Worm (Caenorhabditis elegans) whole organism, L3 larva: ENCODE results near the gene ZK488.5.

Experiments used
- ZK546.5 ChIP-seq: sonication (generic microtip); optimal IDR thresholded peaks from 2 replicates; lab custom pipeline; 2017; ENCODE audit warnings: missing biosample characterization, missing genetic modification characterization
- aly-2 ChIP-seq: fragments of 150-350 bp; optimal IDR thresholded peaks from 2 replicates; lab custom pipeline; 2014; ENCODE audit warnings: missing biosample characterization, missing genetic modification characterization
- ama-1 ChIP-seq: fragments of 150-350 bp; optimal IDR thresholded peaks from 2 replicates; lab custom pipeline; 2018
- ceh-28 ChIP-seq: fragments of 150-350 bp; optimal IDR thresholded peaks from 2 replicates; lab custom pipeline; 2014; ENCODE audit warnings: missing biosample characterization, missing genetic modification reagents, missing genetic modification characterization
- ceh-82 ChIP-seq: fragments of 150-350 bp; optimal IDR thresholded peaks from 2 replicates; lab custom pipeline; 2014; ENCODE audit warnings: missing biosample characterization, missing genetic modification characterization
- egl-27 ChIP-seq: sonication (generic microtip); optimal IDR thresholded peaks from 4 replicates; lab custom pipeline; 2017; ENCODE audit warnings: missing biosample characterization, missing genetic modification reagents, missing genetic modification characterization
- egl-5 ChIP-seq: fragments of 150-350 bp; optimal IDR thresholded peaks from 2 replicates; lab custom pipeline; 2017; ENCODE audit warnings: missing biosample characterization, missing genetic modification reagents, missing genetic modification characterization, inconsistent platforms
- elt-1 ChIP-seq: fragments of 150-350 bp; optimal IDR thresholded peaks from 2 replicates; lab custom pipeline; 2014; ENCODE audit warnings: missing biosample characterization, missing genetic modification characterization
- elt-3 ChIP-seq, 3 experiments: fragments of 150-350 bp in 1 of 3; sonication (generic microtip) in 2 of 3; optimal IDR thresholded peaks; 2 replicates in 2 of 3; 4 replicates in 1 of 3; lab custom pipeline; 2014 to 2017; ENCODE audit warnings: missing biosample characterization in 3 of 3, missing genetic modification characterization in 3 of 3
- fkh-10 ChIP-seq: sonication (generic microtip); optimal IDR thresholded peaks from 2 replicates; lab custom pipeline; 2017; ENCODE audit warnings: missing biosample characterization, missing genetic modification reagents, missing genetic modification characterization
- fkh-2 ChIP-seq: fragments of 150-350 bp; optimal IDR thresholded peaks from 2 replicates; lab custom pipeline; 2014; ENCODE audit warnings: missing biosample characterization, missing genetic modification reagents, missing genetic modification characterization
- fos-1 ChIP-seq: fragments of 150-350 bp; optimal IDR thresholded peaks from 2 replicates; lab custom pipeline; 2014; ENCODE audit warnings: missing biosample characterization, missing genetic modification characterization
- hmg-11 ChIP-seq: sonication (generic microtip); optimal IDR thresholded peaks from 2 replicates; lab custom pipeline; 2016; ENCODE audit warnings: missing genetic modification characterization, missing compliant biosample characterization
- lin-15B ChIP-seq: fragments of 150-350 bp; optimal IDR thresholded peaks from 2 replicates; lab custom pipeline; 2014; ENCODE audit warnings: missing biosample characterization, missing genetic modification characterization
- lin-39 ChIP-seq: fragments of 150-350 bp; optimal IDR thresholded peaks from 2 replicates; lab custom pipeline; 2018; ENCODE audit warnings: missing biosample characterization, missing genetic modification reagents, missing genetic modification characterization
- nhr-77 ChIP-seq: fragments of 150-350 bp; optimal IDR thresholded peaks from 2 replicates; lab custom pipeline; 2014; ENCODE audit warnings: missing biosample characterization, missing genetic modification characterization
- pqm-1 ChIP-seq: fragments of 150-350 bp; optimal IDR thresholded peaks from 2 replicates; lab custom pipeline; 2017; ENCODE audit warnings: missing biosample characterization, missing genetic modification characterization, inconsistent platforms
- sea-2 ChIP-seq: fragments of 150-350 bp; sonication (generic microtip); optimal IDR thresholded peaks from 4 replicates; lab custom pipeline; 2014; ENCODE audit warnings: missing biosample characterization, missing genetic modification reagents, missing genetic modification characterization
- tbx-2 ChIP-seq: sonication (generic microtip); optimal IDR thresholded peaks from 2 replicates; lab custom pipeline; 2016; ENCODE audit warnings: mild to moderate bottlenecking, missing genetic modification characterization, missing compliant biosample characterization
- unc-39 ChIP-seq: sonication (generic microtip); optimal IDR thresholded peaks from 4 replicates; lab custom pipeline; 2017; ENCODE audit warnings: missing biosample characterization, missing genetic modification characterization
- ztf-11 ChIP-seq: fragments of 150-350 bp; optimal IDR thresholded peaks from 2 replicates; lab custom pipeline; 2014; ENCODE audit warnings: missing biosample characterization, missing genetic modification characterization
- ztf-4 ChIP-seq: fragments of 150-350 bp; optimal IDR thresholded peaks from 2 replicates; lab custom pipeline; 2014; ENCODE audit warnings: missing biosample characterization, missing genetic modification characterization

ZK488.5 gene

DNA sequence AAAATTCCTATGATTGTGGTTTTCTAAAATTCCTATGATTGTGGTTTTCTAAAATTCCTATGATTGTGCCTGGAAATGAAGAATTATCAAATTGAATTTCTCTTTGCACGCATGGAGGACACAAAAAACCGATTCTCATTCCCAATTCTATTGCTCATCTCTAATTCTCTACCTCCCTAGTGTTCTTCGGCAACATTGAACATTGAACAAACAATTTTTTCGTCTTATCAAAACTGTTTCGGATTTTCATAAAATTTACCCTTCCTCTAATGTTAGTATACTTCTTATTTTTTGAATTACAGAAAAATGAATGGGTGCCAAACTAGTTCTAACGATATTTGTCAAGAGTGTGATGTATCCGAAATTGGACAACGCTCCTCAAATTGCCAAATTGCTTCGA, 43.2 kb downstream of the ZK488.5 start, which contains the start of gene pals-31:
pals-31 (plus strand) TSS at position 301 of the 400 bp plus-strand sequence.
- TF ChIP-seq ZK546.5 (tag; lab: Kevin White, UChicago), result no peak
- TF ChIP-seq nhr-77, result no peak
- TF ChIP-seq fkh-10 (GFP tag; lab: Kevin White, UChicago), result no peak
- TF ChIP-seq tbx-2 (tag; lab: Kevin White, UChicago), result no peak
- no peak for TF ChIP-seq ceh-28 (tag; lab: Kevin White, UChicago)
- TF ChIP-seq egl-27, result no peak
- TF ChIP-seq elt-1 (tag; lab: Kevin White, UChicago), result no peak
- TF ChIP-seq ama-1 (lab: Kevin White, UChicago), result no peak
- no peak for TF ChIP-seq fkh-2
- no peak for TF ChIP-seq fos-1 (tag; lab: Kevin White, UChicago)
- TF ChIP-seq ztf-11 (tag; lab: Kevin White, UChicago), result no peak
- TF ChIP-seq sea-2 (GFP tag; lab: Kevin White, UChicago), result no peak
- TF ChIP-seq ztf-4 (tag; lab: Kevin White, UChicago), result no peak
- TF ChIP-seq, all 47 proteins: peak for 0

DNA sequence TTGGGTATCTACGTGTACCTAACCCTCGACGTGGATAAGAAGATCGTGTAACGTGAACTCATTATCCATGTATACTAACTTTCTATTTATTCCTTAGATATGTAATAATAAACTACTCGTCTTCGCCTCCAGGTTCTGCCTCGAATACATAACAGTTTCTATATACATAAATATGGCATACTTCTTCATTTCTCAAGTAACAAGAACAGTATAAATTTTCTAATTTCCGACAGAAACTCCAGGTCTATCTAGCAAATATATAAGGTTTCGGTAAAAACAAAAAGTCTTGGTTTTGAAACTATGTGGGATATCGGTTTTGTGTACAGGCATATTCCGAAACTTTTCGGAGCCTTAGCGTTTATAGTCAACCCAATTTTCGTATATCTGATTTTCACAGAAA, 45.3 kb downstream of the ZK488.5 start, which contains the start of gene srj-37:
srj-37 (plus strand) TSS at position 301 of the 400 bp plus-strand sequence.
- no peak for TF ChIP-seq aly-2
- TF ChIP-seq ztf-11 (tag; lab: Kevin White, UChicago), result no peak
- no peak for TF ChIP-seq pqm-1 (tag; lab: Kevin White, UChicago)
- no peak for TF ChIP-seq lin-15B (tag; lab: Kevin White, UChicago)
- no peak for TF ChIP-seq elt-3 (tag; optimal IDR thresholded peaks at IDR 0.05; lab: Kevin White, UChicago)
- TF ChIP-seq ceh-82 (tag; lab: Kevin White, UChicago), result no peak
- no peak for TF ChIP-seq unc-39 (tag; lab: Kevin White, UChicago)
- no peak for TF ChIP-seq elt-1 (tag; lab: Kevin White, UChicago)
- TF ChIP-seq egl-5 (tag; lab: Kevin White, UChicago), result no peak

DNA sequence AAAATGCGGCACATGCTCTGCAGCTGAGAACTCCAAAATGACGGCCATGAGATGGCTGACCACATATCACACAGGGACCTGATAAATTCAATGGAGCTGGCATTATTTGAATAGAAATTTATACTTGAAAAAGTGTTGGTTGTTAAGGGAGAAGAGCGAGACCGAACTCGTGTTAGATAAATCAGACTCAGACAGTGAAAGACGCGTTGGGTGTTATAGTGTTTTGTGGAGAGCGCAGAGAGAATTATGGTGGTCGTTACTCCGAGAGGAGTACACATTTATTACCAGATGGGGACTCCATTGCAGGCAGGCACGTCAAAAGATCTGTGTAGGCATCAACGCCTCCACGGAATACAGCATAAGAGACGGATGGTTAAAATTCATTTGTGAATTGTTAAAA, 49.7 kb downstream of the ZK488.5 start, which contains the start of gene nhr-190:
nhr-190 (minus strand) TSS at position 175 of the 400 bp plus-strand sequence.
- peak; percentile 29 for TF ChIP-seq egl-5 (tag; lab: Kevin White, UChicago)
- no peak for TF ChIP-seq tbx-2 (tag; lab: Kevin White, UChicago)
- peak; percentile 41 for TF ChIP-seq hmg-11 (tag; lab: Kevin White, UChicago)
- no peak for TF ChIP-seq fkh-10 (GFP tag; lab: Kevin White, UChicago)
- TF ChIP-seq lin-39 (tag; lab: Kevin White, UChicago), result peak; percentile 17
